Worm (Caenorhabditis elegans) whole organism, L3 larva: ENCODE results near the gene idh-2.
A peak's percentile ranks its signal among the peaks of the same experiment; 100 is the strongest.

Source experiments
- ZK546.5 ChIP-seq: sonication (generic microtip); optimal IDR thresholded peaks from 2 replicates; lab custom pipeline; 2017; ENCODE audit warnings: missing biosample characterization, missing genetic modification characterization
- aly-2 ChIP-seq: fragments of 150-350 bp; optimal IDR thresholded peaks from 2 replicates; lab custom pipeline; 2014; ENCODE audit warnings: missing biosample characterization, missing genetic modification characterization
- ceh-16 ChIP-seq: sonication (generic microtip); optimal IDR thresholded peaks from 2 replicates; lab custom pipeline; 2017; ENCODE audit warnings: missing biosample characterization, missing genetic modification characterization
- ceh-28 ChIP-seq: fragments of 150-350 bp; optimal IDR thresholded peaks from 2 replicates; lab custom pipeline; 2014; ENCODE audit warnings: missing biosample characterization, missing genetic modification reagents, missing genetic modification characterization
- ceh-82 ChIP-seq: fragments of 150-350 bp; optimal IDR thresholded peaks from 2 replicates; lab custom pipeline; 2014; ENCODE audit warnings: missing biosample characterization, missing genetic modification characterization
- ceh-9 ChIP-seq: sonication (generic microtip); optimal IDR thresholded peaks from 2 replicates; lab custom pipeline; 2018; ENCODE audit warnings: missing biosample characterization, missing genetic modification characterization
- daf-12 ChIP-seq: fragments of 150-350 bp; optimal IDR thresholded peaks from 2 replicates; lab custom pipeline; 2014; ENCODE audit warnings: missing biosample characterization, missing genetic modification reagents, missing genetic modification characterization
- egl-5 ChIP-seq: fragments of 150-350 bp; optimal IDR thresholded peaks from 2 replicates; lab custom pipeline; 2017; ENCODE audit warnings: missing biosample characterization, missing genetic modification reagents, missing genetic modification characterization, inconsistent platforms
- elt-1 ChIP-seq: fragments of 150-350 bp; optimal IDR thresholded peaks from 2 replicates; lab custom pipeline; 2014; ENCODE audit warnings: missing biosample characterization, missing genetic modification characterization
- elt-2 ChIP-seq: sonication (generic microtip); optimal IDR thresholded peaks from 2 replicates; lab custom pipeline; 2016; ENCODE audit warnings: missing genetic modification reagents, mild to moderate bottlenecking, missing genetic modification characterization, missing compliant biosample characterization
- elt-3 ChIP-seq, 3 experiments: fragments of 150-350 bp in 1 of 3; sonication (generic microtip) in 2 of 3; optimal IDR thresholded peaks; 2 replicates in 2 of 3; 4 replicates in 1 of 3; lab custom pipeline; 2014 to 2017; ENCODE audit warnings: missing biosample characterization in 3 of 3, missing genetic modification characterization in 3 of 3
- eor-1 ChIP-seq, 2 experiments: fragments of 150-350 bp; optimal IDR thresholded peaks; 2 replicates each; lab custom pipeline; 2014 to 2018; ENCODE audit warnings: missing biosample characterization in 2 of 2, missing genetic modification characterization in 2 of 2
- fkh-10 ChIP-seq: sonication (generic microtip); optimal IDR thresholded peaks from 2 replicates; lab custom pipeline; 2017; ENCODE audit warnings: missing biosample characterization, missing genetic modification reagents, missing genetic modification characterization
- fkh-2 ChIP-seq: fragments of 150-350 bp; optimal IDR thresholded peaks from 2 replicates; lab custom pipeline; 2014; ENCODE audit warnings: missing biosample characterization, missing genetic modification reagents, missing genetic modification characterization
- fos-1 ChIP-seq: fragments of 150-350 bp; optimal IDR thresholded peaks from 2 replicates; lab custom pipeline; 2014; ENCODE audit warnings: missing biosample characterization, missing genetic modification characterization
- hmg-11 ChIP-seq: sonication (generic microtip); optimal IDR thresholded peaks from 2 replicates; lab custom pipeline; 2016; ENCODE audit warnings: missing genetic modification characterization, missing compliant biosample characterization
- jun-1 ChIP-seq: fragments of 150-350 bp; optimal IDR thresholded peaks from 2 replicates; lab custom pipeline; 2014; ENCODE audit warnings: missing biosample characterization, missing genetic modification reagents, missing genetic modification characterization
- lin-15B ChIP-seq: fragments of 150-350 bp; optimal IDR thresholded peaks from 2 replicates; lab custom pipeline; 2014; ENCODE audit warnings: missing biosample characterization, missing genetic modification characterization
- lin-39 ChIP-seq: fragments of 150-350 bp; optimal IDR thresholded peaks from 2 replicates; lab custom pipeline; 2018; ENCODE audit warnings: missing biosample characterization, missing genetic modification reagents, missing genetic modification characterization
- lsy-12 ChIP-seq: sonication (generic microtip); optimal IDR thresholded peaks from 2 replicates; lab custom pipeline; 2016; ENCODE audit warnings: mild to moderate bottlenecking, missing genetic modification characterization, missing compliant biosample characterization
- mdl-1 ChIP-seq: fragments of 150-350 bp; optimal IDR thresholded peaks from 2 replicates; lab custom pipeline; 2014; ENCODE audit warnings: missing biosample characterization, missing genetic modification characterization
- mml-1 ChIP-seq: fragments of 150-350 bp; sonication (generic microtip); optimal IDR thresholded peaks from 3 replicates; lab custom pipeline; 2014; ENCODE audit warnings: missing biosample characterization, missing genetic modification characterization
- nfya-1 ChIP-seq: sonication (generic microtip); optimal IDR thresholded peaks from 2 replicates; lab custom pipeline; 2017; ENCODE audit warnings: missing genetic modification characterization, mild to moderate bottlenecking, missing compliant biosample characterization, antibody characterized with exemption, moderate library complexity; ENCODE audit not compliant: insufficient read depth
- nhr-11 ChIP-seq: fragments of 150-350 bp; optimal IDR thresholded peaks from 2 replicates; lab custom pipeline; 2014; ENCODE audit warnings: missing biosample characterization, missing genetic modification characterization
- nhr-12 ChIP-seq: fragments of 150-350 bp; optimal IDR thresholded peaks from 2 replicates; lab custom pipeline; 2014; ENCODE audit warnings: missing biosample characterization, missing genetic modification characterization
- nhr-23 ChIP-seq: fragments of 150-350 bp; optimal IDR thresholded peaks from 2 replicates; lab custom pipeline; 2014; ENCODE audit warnings: missing biosample characterization, missing genetic modification reagents, missing genetic modification characterization
- nhr-237 ChIP-seq: fragments of 150-350 bp; optimal IDR thresholded peaks from 2 replicates; lab custom pipeline; 2014; ENCODE audit warnings: missing biosample characterization, missing genetic modification characterization
- nhr-25 ChIP-seq: sonication (generic microtip); optimal IDR thresholded peaks from 2 replicates; lab custom pipeline; 2017; ENCODE audit warnings: missing biosample characterization, missing genetic modification characterization
- nhr-28 ChIP-seq: fragments of 150-350 bp; optimal IDR thresholded peaks from 2 replicates; lab custom pipeline; 2014; ENCODE audit warnings: missing biosample characterization, missing genetic modification characterization
- nhr-43 ChIP-seq: sonication (generic microtip); optimal IDR thresholded peaks from 2 replicates; lab custom pipeline; 2016; ENCODE audit warnings: mild to moderate bottlenecking, missing genetic modification characterization, missing compliant biosample characterization; ENCODE audit not compliant: poor library complexity, severe bottlenecking
- nhr-67 ChIP-seq: fragments of 150-350 bp; optimal IDR thresholded peaks from 2 replicates; lab custom pipeline; 2014; ENCODE audit warnings: missing biosample characterization, missing genetic modification characterization
- nhr-76 ChIP-seq: fragments of 150-350 bp; sonication (generic microtip); optimal IDR thresholded peaks from 5 replicates; lab custom pipeline; 2014; ENCODE audit warnings: missing biosample characterization, missing genetic modification characterization
- nhr-77 ChIP-seq: fragments of 150-350 bp; optimal IDR thresholded peaks from 2 replicates; lab custom pipeline; 2014; ENCODE audit warnings: missing biosample characterization, missing genetic modification characterization
- pha-4 ChIP-seq: fragments of 150-350 bp; optimal IDR thresholded peaks from 2 replicates; lab custom pipeline; 2014; ENCODE audit warnings: missing biosample characterization, missing genetic modification reagents, missing genetic modification characterization
- pqm-1 ChIP-seq: fragments of 150-350 bp; optimal IDR thresholded peaks from 2 replicates; lab custom pipeline; 2017; ENCODE audit warnings: missing biosample characterization, missing genetic modification characterization, inconsistent platforms
- sea-2 ChIP-seq: fragments of 150-350 bp; sonication (generic microtip); optimal IDR thresholded peaks from 4 replicates; lab custom pipeline; 2014; ENCODE audit warnings: missing biosample characterization, missing genetic modification reagents, missing genetic modification characterization
- skn-1 ChIP-seq: fragments of 150-350 bp; optimal IDR thresholded peaks from 2 replicates; lab custom pipeline; 2014; ENCODE audit warnings: missing biosample characterization, missing genetic modification characterization
- snpc-4 ChIP-seq: fragments of 150-350 bp; optimal IDR thresholded peaks from 2 replicates; lab custom pipeline; 2014; ENCODE audit warnings: missing biosample characterization, missing genetic modification characterization
- unc-39 ChIP-seq: sonication (generic microtip); optimal IDR thresholded peaks from 4 replicates; lab custom pipeline; 2017; ENCODE audit warnings: missing biosample characterization, missing genetic modification characterization
- unc-62 ChIP-seq: fragments of 150-350 bp; sonication (generic microtip); optimal IDR thresholded peaks from 4 replicates; lab custom pipeline; 2014; ENCODE audit warnings: missing biosample characterization, missing genetic modification reagents, missing genetic modification characterization
- zag-1 ChIP-seq: fragments of 150-350 bp; optimal IDR thresholded peaks from 2 replicates; lab custom pipeline; 2014; ENCODE audit warnings: missing biosample characterization, missing genetic modification characterization
- ztf-11 ChIP-seq: fragments of 150-350 bp; optimal IDR thresholded peaks from 2 replicates; lab custom pipeline; 2014; ENCODE audit warnings: missing biosample characterization, missing genetic modification characterization

Gene idh-2

DNA sequence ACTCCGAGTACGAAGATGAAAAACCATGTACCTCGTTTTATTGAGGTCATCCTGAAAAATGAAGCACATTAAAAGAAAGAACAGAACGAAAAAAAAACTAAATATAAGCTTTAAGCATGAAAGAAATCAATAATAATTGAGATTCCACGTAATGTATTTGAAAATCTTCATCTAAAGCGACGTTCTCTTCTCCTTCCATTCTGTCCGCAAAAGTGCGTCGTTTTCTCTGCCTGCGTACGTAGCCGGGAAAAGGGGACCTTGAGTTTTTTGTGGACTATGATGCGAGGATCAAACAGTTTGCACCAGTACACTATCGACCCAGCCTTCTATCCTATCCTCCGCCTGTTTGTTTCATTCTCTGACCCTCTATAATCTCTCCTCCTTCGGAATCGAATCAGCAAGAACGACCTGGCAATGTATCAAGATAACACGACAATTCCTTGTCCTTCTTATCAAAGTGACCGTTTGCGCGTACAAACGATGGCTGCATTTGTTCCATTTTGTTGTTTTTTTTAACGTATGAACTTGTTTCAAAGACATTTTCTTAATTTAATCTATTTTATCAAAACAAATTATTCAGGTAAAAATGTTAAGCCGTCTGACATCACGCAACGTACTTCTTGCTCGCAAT is at the start of gene idh-2, which contains the start of gene C34F6.7:
idh-2 (plus strand) TSS at position 581 of the 631 bp plus-strand sequence.
C34F6.7 (minus strand) TSS at position 51 of the 631 bp plus-strand sequence.
- no peak for TF ChIP-seq nhr-11 (tag; lab: Kevin White, UChicago)
- TF ChIP-seq ceh-28 (tag; lab: Kevin White, UChicago): no peak
- TF ChIP-seq fos-1 (tag; lab: Kevin White, UChicago): no peak
- TF ChIP-seq aly-2 (tag; lab: Kevin White, UChicago): no peak
- peak; percentile 33 for TF ChIP-seq nhr-25
- TF ChIP-seq zag-1: no peak
- TF ChIP-seq nhr-67 (tag; lab: Kevin White, UChicago): no peak
- no peak for TF ChIP-seq ceh-16 (tag; lab: Kevin White, UChicago)
- TF ChIP-seq nhr-76 (tag; lab: Kevin White, UChicago): no peak
- no peak for TF ChIP-seq nhr-77 (tag; lab: Kevin White, UChicago)
- TF ChIP-seq daf-12 (tag; lab: Kevin White, UChicago): no peak
- no peak for TF ChIP-seq ztf-11 (tag; lab: Kevin White, UChicago)
- peak in 1 of 3 experiments; percentile 22 for TF ChIP-seq elt-3 (tag; optimal IDR thresholded peaks at IDR 0.05; lab: Kevin White, UChicago)
- no peak for TF ChIP-seq egl-5
- no peak for TF ChIP-seq unc-39
- TF ChIP-seq lin-15B (tag; lab: Kevin White, UChicago): no peak
- TF ChIP-seq fkh-2 (tag; lab: Kevin White, UChicago): no peak
- TF ChIP-seq ceh-9 (tag; lab: Kevin White, UChicago): no peak
- TF ChIP-seq nhr-28 (tag; lab: Kevin White, UChicago): no peak
- TF ChIP-seq elt-2 (tag; lab: Kevin White, UChicago): peak; percentile 43
- no peak for TF ChIP-seq fkh-10 (GFP tag; lab: Kevin White, UChicago)
- no peak for TF ChIP-seq skn-1 (tag; lab: Kevin White, UChicago)
- no peak for TF ChIP-seq lin-39
- TF ChIP-seq mdl-1: no peak
- TF ChIP-seq elt-1: no peak
- TF ChIP-seq jun-1 (tag; lab: Kevin White, UChicago): no peak
- TF ChIP-seq pqm-1 (tag; lab: Kevin White, UChicago): no peak
- no peak for TF ChIP-seq mml-1 (tag; lab: Kevin White, UChicago)
- no peak for TF ChIP-seq unc-62 (GFP tag; lab: Kevin White, UChicago)
- no peak for TF ChIP-seq eor-1 (tag; optimal IDR thresholded peaks at IDR 0.05; lab: Kevin White, UChicago)
- TF ChIP-seq sea-2 (GFP tag; lab: Kevin White, UChicago): no peak
- TF ChIP-seq nhr-43: peak; percentile 72
- no peak for TF ChIP-seq snpc-4
- peak; percentile 64 for TF ChIP-seq hmg-11 (tag; lab: Kevin White, UChicago)
- TF ChIP-seq nhr-23 (tag; lab: Kevin White, UChicago): peak; percentile 73
- no peak for TF ChIP-seq nhr-12
- peak; percentile 31 for TF ChIP-seq nfya-1 (tag; lab: Kevin White, UChicago)

DNA sequence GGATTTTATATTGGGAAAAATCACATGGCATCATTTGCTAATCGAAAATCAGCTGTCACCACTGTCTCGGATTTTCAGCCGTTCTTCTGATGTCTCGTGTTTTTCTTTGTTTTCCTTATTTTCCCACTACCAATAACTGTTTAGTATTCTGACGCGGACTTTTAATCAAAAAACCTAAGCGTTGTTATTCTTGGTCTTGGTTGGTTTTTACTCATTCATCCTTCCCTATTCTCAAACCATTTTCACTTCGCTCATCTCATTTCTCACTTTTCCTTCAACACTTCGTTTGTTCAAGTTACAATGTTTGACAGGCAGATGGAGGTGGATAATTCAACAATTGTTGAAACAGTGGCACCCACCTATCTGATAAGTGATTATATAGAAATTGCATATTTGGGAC is 37.2 kb upstream of the idh-2 start, which contains the start of gene gnrr-6:
gnrr-6 (plus strand) TSS at position 301 of the 400 bp plus-strand sequence.
- TF ChIP-seq ceh-82 (tag; lab: Kevin White, UChicago) (no peak), lsy-12 (tag; lab: Kevin White, UChicago) (no peak), sea-2 (GFP tag; lab: Kevin White, UChicago) (no peak), nhr-67 (tag; lab: Kevin White, UChicago) (no peak), elt-2 (tag; lab: Kevin White, UChicago) (no peak), ceh-28 (tag; lab: Kevin White, UChicago) (no peak), nhr-23 (tag; lab: Kevin White, UChicago) (no peak), daf-12 (tag; lab: Kevin White, UChicago) (no peak), mdl-1 (no peak), unc-39 (no peak), fkh-10 (GFP tag; lab: Kevin White, UChicago) (no peak), elt-1 (no peak), nhr-12 (no peak)

- no peak for TF ChIP-seq ztf-11 (tag; lab: Kevin White, UChicago)
- TF ChIP-seq hmg-11 (tag; lab: Kevin White, UChicago): no peak
- TF ChIP-seq ceh-9 (tag; lab: Kevin White, UChicago): no peak
- no peak for TF ChIP-seq fos-1 (tag; lab: Kevin White, UChicago)
- no peak for TF ChIP-seq jun-1 (tag; lab: Kevin White, UChicago)
- TF ChIP-seq fkh-2 (tag; lab: Kevin White, UChicago): no peak
- TF ChIP-seq lin-15B (tag; lab: Kevin White, UChicago): no peak
- no peak for TF ChIP-seq nhr-76 (tag; lab: Kevin White, UChicago)
- no peak for TF ChIP-seq elt-3 (tag; optimal IDR thresholded peaks at IDR 0.05; lab: Kevin White, UChicago)
- TF ChIP-seq nhr-237: no peak
- TF ChIP-seq daf-12 (tag; lab: Kevin White, UChicago): no peak
- no peak for TF ChIP-seq nhr-12
- no peak for TF ChIP-seq nhr-11 (tag; lab: Kevin White, UChicago)
- no peak for TF ChIP-seq ZK546.5 (tag; lab: Kevin White, UChicago)
- TF ChIP-seq nfya-1 (tag; lab: Kevin White, UChicago): no peak
- TF ChIP-seq nhr-28 (tag; lab: Kevin White, UChicago): no peak
- no peak for TF ChIP-seq pha-4 (tag; lab: Kevin White, UChicago)
- TF ChIP-seq eor-1 (tag; optimal IDR thresholded peaks at IDR 0.05; lab: Kevin White, UChicago): no peak
- no peak for TF ChIP-seq nhr-25
- TF ChIP-seq sea-2 (GFP tag; lab: Kevin White, UChicago): no peak
Observed at ce11 chrX:11185498-11185897, 30.3 kb upstream of the idh-2 start, which contains the start of gene gnrr-7. Gene gnrr-7 (plus strand): TSS chrX:11185798.
